Fruit fly (Drosophila melanogaster) whole organism, embryonic: ENCODE results near the gene tbc.
A peak's percentile ranks its signal among the peaks of the same experiment; 100 is the strongest.

Source experiments
- CG10147 ChIP-seq: fragments of 200-800 bp; sonication (Bioruptor generic); optimal IDR thresholded peaks from 2 replicates; lab custom pipeline; 2019; ENCODE audit warnings: missing biosample characterization, mild to moderate bottlenecking, missing genetic modification characterization, moderate library complexity
- CG10462 ChIP-seq: fragments of 200-800 bp; sonication (Bioruptor generic); optimal IDR thresholded peaks from 2 replicates; lab custom pipeline; 2016; ENCODE audit warnings: missing biosample characterization, missing genetic modification characterization
- CG12391 ChIP-seq: fragments of 200-800 bp; sonication (Bioruptor generic); optimal IDR thresholded peaks from 3 replicates; lab custom pipeline; 2018; ENCODE audit warnings: missing biosample characterization, mild to moderate bottlenecking, missing genetic modification characterization, moderate library complexity
- CG13775 ChIP-seq: fragments of 200-800 bp; sonication (Bioruptor generic); optimal IDR thresholded peaks from 3 replicates; lab custom pipeline; 2017; ENCODE audit warnings: missing biosample characterization, mild to moderate bottlenecking, missing genetic modification characterization
- CG14050 ChIP-seq: fragments of 200-800 bp; sonication (Bioruptor generic); IDR thresholded peaks from 3 replicates; pipeline ENCODE4 v1.3.6; 2022; ENCODE audit warnings: missing biosample characterization, missing genetic modification characterization
- CG14441 ChIP-seq: fragments of 200-800 bp; sonication (Bioruptor generic); IDR thresholded peaks from 2 replicates; pipeline ENCODE4 v1.3.6; 2022; ENCODE audit warnings: missing biosample characterization, missing genetic modification characterization
- CG15514 ChIP-seq: fragments of 200-800 bp; sonication (Bioruptor generic); optimal IDR thresholded peaks from 3 replicates; lab custom pipeline; 2017; ENCODE audit warnings: missing biosample characterization, missing genetic modification characterization, mild to moderate bottlenecking, moderate library complexity, missing genetic modification reagents
- CG15696 ChIP-seq: fragments of 200-800 bp; sonication (Bioruptor generic); optimal IDR thresholded peaks from 2 replicates; lab custom pipeline; 2019; ENCODE audit warnings: missing biosample characterization, mild to moderate bottlenecking, missing genetic modification characterization, moderate library complexity
- CG17802 ChIP-seq: fragments of 200-800 bp; sonication (Bioruptor generic); optimal IDR thresholded peaks from 2 replicates; lab custom pipeline; 2018; ENCODE audit warnings: missing biosample characterization, mild to moderate bottlenecking, missing genetic modification characterization, moderate library complexity
- CG18599 ChIP-seq: fragments of 200-800 bp; sonication (Bioruptor generic); optimal IDR thresholded peaks from 3 replicates; lab custom pipeline; 2017; ENCODE audit warnings: missing biosample characterization, missing genetic modification characterization, mild to moderate bottlenecking, moderate library complexity, missing genetic modification reagents
- CG2889 ChIP-seq: fragments of 200-800 bp; sonication (Bioruptor generic); IDR thresholded peaks from 3 replicates; pipeline ENCODE4 v1.3.6; 2022; ENCODE audit warnings: missing biosample characterization, missing genetic modification characterization
- CG32767 ChIP-seq: fragments of 200-800 bp; sonication (Bioruptor generic); IDR thresholded peaks from 2 replicates; pipeline ENCODE4 v1.3.6; 2022; ENCODE audit warnings: missing biosample characterization, missing genetic modification characterization
- CG3407 ChIP-seq: fragments of 200-800 bp; sonication (Bioruptor generic); optimal IDR thresholded peaks from 2 replicates; lab custom pipeline; 2018; ENCODE audit warnings: missing biosample characterization, mild to moderate bottlenecking, missing genetic modification characterization
- CG43689 ChIP-seq: fragments of 200-800 bp; sonication (Bioruptor generic); IDR thresholded peaks from 2 replicates; pipeline ENCODE4 v1.3.6; 2022; ENCODE audit warnings: missing biosample characterization, missing genetic modification characterization
- CG4617 ChIP-seq: fragments of 200-800 bp; sonication (Bioruptor generic); optimal IDR thresholded peaks from 3 replicates; lab custom pipeline; 2016; ENCODE audit warnings: missing biosample characterization, missing genetic modification characterization, borderline replicate concordance
- CG4707 ChIP-seq: fragments of 200-800 bp; sonication (Bioruptor generic); optimal IDR thresholded peaks from 2 replicates; lab custom pipeline; 2018; ENCODE audit warnings: missing biosample characterization, mild to moderate bottlenecking, missing genetic modification characterization, moderate library complexity
- CG7556 ChIP-seq: fragments of 200-800 bp; sonication (Bioruptor generic); optimal IDR thresholded peaks from 2 replicates; lab custom pipeline; 2017; ENCODE audit warnings: missing biosample characterization, mild to moderate bottlenecking, missing genetic modification characterization
- CG8281 ChIP-seq: fragments of 200-800 bp; sonication (Bioruptor generic); optimal IDR thresholded peaks from 2 replicates; lab custom pipeline; 2018; ENCODE audit warnings: missing biosample characterization, mild to moderate bottlenecking, missing genetic modification characterization, moderate library complexity
- CG9215 ChIP-seq: fragments of 200-800 bp; sonication (Bioruptor generic); IDR thresholded peaks from 2 replicates; pipeline ENCODE4 v1.3.6; 2022; ENCODE audit warnings: missing biosample characterization, missing genetic modification characterization
- CG9932 ChIP-seq: fragments of 200-800 bp; sonication (Bioruptor generic); IDR thresholded peaks from 2 replicates; pipeline ENCODE4 v1.3.6; 2022; ENCODE audit warnings: missing biosample characterization, missing genetic modification characterization
- Dad ChIP-seq: fragments of 200-800 bp; sonication (Bioruptor generic); optimal IDR thresholded peaks from 3 replicates; lab custom pipeline; 2016; ENCODE audit warnings: missing biosample characterization, missing genetic modification characterization
- Dfd ChIP-seq, 2 experiments: fragments of >200 bp; optimal IDR thresholded peaks; 2 replicates each; lab custom pipeline; 2017; ENCODE audit warnings: missing biosample characterization in 2 of 2, missing genetic modification characterization in 2 of 2
- Doc3 ChIP-seq: fragments of 200-800 bp; sonication (Bioruptor generic); IDR thresholded peaks from 3 replicates; pipeline ENCODE4 v1.3.6; 2022; ENCODE audit warnings: missing biosample characterization, missing genetic modification characterization; ENCODE audit not compliant: partially characterized antibody
- Dref ChIP-seq: fragments of 200-800 bp; sonication (Bioruptor generic); IDR thresholded peaks from 2 replicates; pipeline ENCODE4 v1.3.6; 2022; ENCODE audit warnings: missing biosample characterization, missing genetic modification characterization
- Ets97D ChIP-seq: fragments of 200-800 bp; sonication (Bioruptor generic); optimal IDR thresholded peaks from 3 replicates; lab custom pipeline; 2016; ENCODE audit warnings: missing biosample characterization, missing genetic modification characterization
- Fer2 ChIP-seq: fragments of 200-800 bp; sonication (Bioruptor generic); optimal IDR thresholded peaks from 2 replicates; lab custom pipeline; 2018; ENCODE audit warnings: missing biosample characterization, mild to moderate bottlenecking, missing genetic modification characterization, moderate library complexity
- H15 ChIP-seq: fragments of 200-800 bp; sonication (Bioruptor generic); IDR thresholded peaks from 3 replicates; pipeline ENCODE4 v1.3.6; 2022; ENCODE audit warnings: missing biosample characterization, missing genetic modification characterization
- HLH3B ChIP-seq: fragments of 200-800 bp; sonication (Bioruptor generic); IDR thresholded peaks from 2 replicates; pipeline ENCODE4 v1.3.6; 2022; ENCODE audit warnings: missing biosample characterization, missing genetic modification characterization
- HLH54F ChIP-seq: fragments of 200-800 bp; sonication (Bioruptor generic); optimal IDR thresholded peaks from 3 replicates; lab custom pipeline; 2016; ENCODE audit warnings: missing biosample characterization, missing genetic modification characterization
- Hand ChIP-seq: fragments of 200-800 bp; sonication (Bioruptor generic); optimal IDR thresholded peaks from 2 replicates; lab custom pipeline; 2017; ENCODE audit warnings: mild to moderate bottlenecking, missing biosample characterization, missing genetic modification reagents, missing genetic modification characterization
- Kr ChIP-seq: fragments of 200-800 bp; sonication (Bioruptor generic); optimal IDR thresholded peaks from 2 replicates; lab custom pipeline; 2017; ENCODE audit warnings: missing biosample characterization, mild to moderate bottlenecking, missing genetic modification characterization
- Myb ChIP-seq: fragments of 200-800 bp; sonication (Bioruptor generic); optimal IDR thresholded peaks from 2 replicates; lab custom pipeline; 2016; ENCODE audit warnings: missing biosample characterization, missing genetic modification characterization
- Side ChIP-seq: fragments of 200-800 bp; sonication (Bioruptor generic); optimal IDR thresholded peaks from 2 replicates; lab custom pipeline; 2016; ENCODE audit warnings: missing biosample characterization, missing genetic modification characterization
- Six4 ChIP-seq: fragments of 200-800 bp; sonication (Bioruptor generic); optimal IDR thresholded peaks from 2 replicates; lab custom pipeline; 2016; ENCODE audit warnings: missing biosample characterization, missing genetic modification characterization
- Vsx1 ChIP-seq: fragments of 200-800 bp; sonication (Bioruptor generic); optimal IDR thresholded peaks from 2 replicates; lab custom pipeline; 2017; ENCODE audit warnings: missing biosample characterization, mild to moderate bottlenecking, missing genetic modification characterization, missing genetic modification reagents
- bcd ChIP-seq: fragments of 200-800 bp; sonication (Bioruptor generic); optimal IDR thresholded peaks from 2 replicates; lab custom pipeline; 2017; ENCODE audit warnings: missing biosample characterization, mild to moderate bottlenecking, missing genetic modification characterization
- croc ChIP-seq: fragments of 200-800 bp; sonication (Bioruptor generic); conservative IDR thresholded peaks from 3 replicates; pipeline ENCODE4 v1.3.6; 2022; ENCODE audit warnings: missing biosample characterization, missing genetic modification characterization
- dan ChIP-seq: fragments of 200-800 bp; sonication (Bioruptor generic); IDR thresholded peaks from 2 replicates; pipeline ENCODE4 v1.3.6; 2022; ENCODE audit warnings: missing biosample characterization, missing genetic modification characterization
- dysf ChIP-seq: fragments of 200-800 bp; sonication (Bioruptor generic); IDR thresholded peaks from 3 replicates; pipeline ENCODE4 v1.3.6; 2022; ENCODE audit warnings: missing biosample characterization, missing genetic modification characterization
- ems ChIP-seq: fragments of 200-800 bp; sonication (Bioruptor generic); optimal IDR thresholded peaks from 3 replicates; lab custom pipeline; 2016; ENCODE audit warnings: missing biosample characterization, missing genetic modification characterization
- gcm ChIP-seq: fragments of 200-800 bp; sonication (Bioruptor generic); optimal IDR thresholded peaks from 2 replicates; lab custom pipeline; 2019; ENCODE audit warnings: missing biosample characterization, mild to moderate bottlenecking, missing genetic modification characterization, moderate library complexity
- hbn ChIP-seq: fragments of 200-800 bp; sonication (Bioruptor generic); IDR thresholded peaks from 2 replicates; pipeline ENCODE4 v1.3.6; 2022; ENCODE audit warnings: missing biosample characterization, missing genetic modification characterization; ENCODE audit not compliant: partially characterized antibody
- kni ChIP-seq: fragments of 200-800 bp; sonication (Bioruptor generic); optimal IDR thresholded peaks from 3 replicates; lab custom pipeline; 2017; ENCODE audit warnings: mild to moderate bottlenecking, missing biosample characterization, missing genetic modification reagents, missing genetic modification characterization
- lola ChIP-seq, 3 experiments: fragments of >200 bp in 2 of 3; fragments of 200-800 bp in 1 of 3; sonication (Bioruptor generic) in 1 of 3; optimal IDR thresholded peaks; 2 replicates each; lab custom pipeline; 2017 to 2019; ENCODE audit warnings: missing biosample characterization in 3 of 3, missing genetic modification characterization in 3 of 3, mild to moderate bottlenecking in 1 of 3, moderate library complexity in 1 of 3
- oc ChIP-seq: fragments of 200-800 bp; sonication (Bioruptor generic); optimal IDR thresholded peaks from 2 replicates; lab custom pipeline; 2018; ENCODE audit warnings: missing biosample characterization, mild to moderate bottlenecking, missing genetic modification characterization, moderate library complexity
- phol ChIP-seq: fragments of 200-800 bp; sonication (Bioruptor generic); optimal IDR thresholded peaks from 3 replicates; lab custom pipeline; 2018; ENCODE audit warnings: missing biosample characterization, mild to moderate bottlenecking, missing genetic modification characterization, moderate library complexity
- sisA ChIP-seq: fragments of 200-800 bp; sonication (Bioruptor generic); IDR thresholded peaks from 2 replicates; pipeline ENCODE4 v1.3.6; 2022; ENCODE audit warnings: missing biosample characterization, missing genetic modification characterization
- tx ChIP-seq: fragments of 200-800 bp; sonication (Bioruptor generic); optimal IDR thresholded peaks from 2 replicates; lab custom pipeline; 2016; ENCODE audit warnings: missing biosample characterization, missing genetic modification characterization

Gene tbc

DNA sequence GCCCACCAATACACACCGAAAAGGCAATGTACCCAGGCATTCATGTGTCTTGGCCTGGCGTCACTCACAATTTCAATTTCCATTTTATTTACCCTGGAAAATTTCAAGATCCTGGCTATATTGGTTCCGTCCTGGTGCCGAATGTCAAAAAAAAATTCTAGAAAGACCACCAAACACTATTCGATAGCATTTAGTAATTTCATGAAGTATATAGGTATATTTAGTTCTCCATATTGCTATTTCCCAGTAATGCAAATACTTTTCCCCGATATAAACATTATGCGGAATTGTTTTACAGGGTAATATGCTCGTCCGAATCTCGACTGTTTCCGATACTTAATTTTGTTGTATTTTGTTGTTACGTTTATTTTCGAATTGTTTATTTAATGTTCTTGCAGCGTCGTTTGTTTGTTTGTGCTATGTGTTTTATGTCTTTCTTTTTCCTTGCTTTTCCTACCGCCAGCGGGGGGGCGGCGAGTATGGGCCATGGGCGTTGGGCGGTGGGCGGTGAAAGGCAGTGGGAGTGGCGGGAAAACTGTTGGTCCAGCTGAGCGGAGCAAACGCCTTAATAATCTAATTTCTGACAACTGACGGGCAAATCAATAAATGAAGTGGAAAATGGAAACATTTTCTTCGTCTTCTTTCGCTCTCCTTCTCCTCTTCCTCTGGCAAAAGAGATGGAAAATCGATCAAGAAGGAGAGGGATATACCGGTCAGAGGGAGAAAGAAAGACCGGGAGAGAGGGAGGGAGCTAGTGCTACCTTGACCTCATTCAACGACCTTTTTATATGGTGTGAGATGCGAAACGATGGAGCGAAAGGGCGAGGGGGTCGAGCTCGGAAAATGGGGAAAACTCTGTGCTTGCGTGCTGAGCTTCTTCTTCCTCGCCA, 46.9 kb downstream of the tbc start (continued):
- TF ChIP-seq Side, result peak; percentile 58
- peak; percentile 32 for TF ChIP-seq Myb (GFP tag; lab: Kevin White, UChicago)
- no peak for TF ChIP-seq Ets97D (GFP tag; lab: Kevin White, UChicago)
- TF ChIP-seq CG14441 (GFP tag; lab: Robert Waterston, UW), result peak; percentile 61
- no peak for TF ChIP-seq Doc3 (GFP tag; lab: Robert Waterston, UW)
- peak; percentile 59 for TF ChIP-seq HLH3B (GFP tag; lab: Robert Waterston, UW)
- peak; percentile 23 for TF ChIP-seq CG3407 (GFP tag; lab: Kevin White, UChicago)
- peak; percentile 51 for TF ChIP-seq bcd (GFP tag; lab: Kevin White, UChicago)
- TF ChIP-seq Dfd (GFP tag; optimal IDR thresholded peaks at IDR 0.05; lab: Kevin White, UChicago), result peak in 1 of 2 experiments; percentile 18
- no peak for TF ChIP-seq CG10147 (GFP tag; lab: Kevin White, UChicago)
- no peak for TF ChIP-seq Dref (GFP tag; lab: Robert Waterston, UW)
- no peak for TF ChIP-seq Fer2
- no peak for TF ChIP-seq CG43689 (GFP tag; lab: Robert Waterston, UW)
- peak; percentile 1 for TF ChIP-seq CG8281 (tag; lab: Kevin White, UChicago)
- no peak for TF ChIP-seq CG17802 (tag; lab: Kevin White, UChicago)
- TF ChIP-seq Six4 (GFP tag; lab: Kevin White, UChicago), result peak; percentile 16
- 0 out of 3 replicates have a peak, but pooled peaks have one; percentile 22 for TF ChIP-seq H15 (GFP tag; lab: Robert Waterston, UW)
- peak; percentile 61 for TF ChIP-seq CG18599 (GFP tag; lab: Kevin White, UChicago)
- TF ChIP-seq CG15514 (GFP tag; lab: Kevin White, UChicago), result peak; percentile 21
- peak; percentile 60 for TF ChIP-seq CG14050 (GFP tag; lab: Robert Waterston, UW)
- no peak for TF ChIP-seq CG32767 (GFP tag; lab: Robert Waterston, UW)
- peak; percentile 73 for TF ChIP-seq phol (tag; lab: Kevin White, UChicago)
- no peak for TF ChIP-seq CG4617
- no peak for TF ChIP-seq Hand (GFP tag; lab: Kevin White, UChicago)
- TF ChIP-seq CG2889 (GFP tag; lab: Robert Waterston, UW), result no peak
- peak; percentile 63 for TF ChIP-seq sisA (GFP tag; lab: Robert Waterston, UW)
- TF ChIP-seq CG12391 (tag; lab: Kevin White, UChicago), result peak; percentile 59
- TF ChIP-seq dysf (GFP tag; lab: Robert Waterston, UW), result peak; percentile 63; the same call in 2 of the 3 replicates
- TF ChIP-seq oc, result peak; percentile 21
- no peak for TF ChIP-seq dan (GFP tag; lab: Robert Waterston, UW)
- no peak for TF ChIP-seq Kr (GFP tag; lab: Kevin White, UChicago)
- peak; percentile 28 for TF ChIP-seq Dad (GFP tag; lab: Kevin White, UChicago)
- TF ChIP-seq Vsx1 (GFP tag; lab: Kevin White, UChicago), result peak; percentile 8
- TF ChIP-seq CG10462, result peak; percentile 10
- 0 out of 2 replicates have a peak, but pooled peaks have one; percentile 24 for TF ChIP-seq CG9932 (GFP tag; lab: Robert Waterston, UW)
- peak; percentile 65 for TF ChIP-seq HLH54F (GFP tag; lab: Kevin White, UChicago)
- TF ChIP-seq CG15696 (tag; lab: Kevin White, UChicago), result peak; percentile 46
- peak; percentile 56 for TF ChIP-seq ems (GFP tag; lab: Kevin White, UChicago)
- peak; percentile 29 for TF ChIP-seq tx (GFP tag; lab: Kevin White, UChicago)
- TF ChIP-seq gcm (GFP tag; lab: Kevin White, UChicago), result peak; percentile 12
- TF ChIP-seq hbn (GFP tag; lab: Robert Waterston, UW), result no peak
- no peak for TF ChIP-seq CG9215 (GFP tag; lab: Robert Waterston, UW)
- no peak for TF ChIP-seq kni (GFP tag; lab: Kevin White, UChicago)
- peak in 1 of 3 experiments; percentile 72 for TF ChIP-seq lola (GFP tag; optimal IDR thresholded peaks at IDR 0.05; lab: Kevin White, UChicago)
- peak; percentile 63 for TF ChIP-seq CG7556 (GFP tag; lab: Kevin White, UChicago)
- TF ChIP-seq CG4707, result no peak
- TF ChIP-seq croc (GFP tag; lab: Robert Waterston, UW), result no peak
- peak; percentile 63 for TF ChIP-seq CG13775
